Worm (Caenorhabditis elegans): ENCODE results near the gene H25P19.1.

DNA sequence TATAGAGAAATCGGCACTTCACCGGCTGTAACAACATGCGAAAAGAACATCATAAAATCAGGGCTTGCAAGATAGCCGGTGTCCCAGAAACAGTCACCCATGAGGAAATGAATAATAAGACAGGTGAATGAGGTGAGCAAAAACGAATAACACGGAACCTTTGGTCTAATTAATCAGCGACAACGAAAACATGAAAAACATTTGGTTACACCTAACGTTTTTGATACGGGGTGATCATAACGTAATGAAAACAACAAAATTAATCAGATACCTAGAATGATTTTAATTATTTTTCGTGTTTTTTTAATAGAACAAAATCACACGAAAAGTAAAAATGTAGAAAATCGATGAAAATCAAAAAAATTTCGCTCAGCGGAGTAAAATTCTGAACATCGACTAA is 31.7 kb upstream of the H25P19.1 start, which contains the start of gene srh-245:
- TF ChIP-seq him-1 (tag; optimal IDR thresholded peaks at IDR 0.05) (no peak), W03F9.2 (tag; optimal IDR thresholded peaks at IDR 0.05) (no peak), dao-5 (tag; optimal IDR thresholded peaks at IDR 0.05) (no peak)

Measured in whole organism, L4/young adult.